Fruit fly (Drosophila melanogaster): ENCODE measurements around the gene CG11550.
A peak's percentile ranks its signal among the peaks of the same experiment; 100 is the strongest.

The CG11550 gene

DNA sequence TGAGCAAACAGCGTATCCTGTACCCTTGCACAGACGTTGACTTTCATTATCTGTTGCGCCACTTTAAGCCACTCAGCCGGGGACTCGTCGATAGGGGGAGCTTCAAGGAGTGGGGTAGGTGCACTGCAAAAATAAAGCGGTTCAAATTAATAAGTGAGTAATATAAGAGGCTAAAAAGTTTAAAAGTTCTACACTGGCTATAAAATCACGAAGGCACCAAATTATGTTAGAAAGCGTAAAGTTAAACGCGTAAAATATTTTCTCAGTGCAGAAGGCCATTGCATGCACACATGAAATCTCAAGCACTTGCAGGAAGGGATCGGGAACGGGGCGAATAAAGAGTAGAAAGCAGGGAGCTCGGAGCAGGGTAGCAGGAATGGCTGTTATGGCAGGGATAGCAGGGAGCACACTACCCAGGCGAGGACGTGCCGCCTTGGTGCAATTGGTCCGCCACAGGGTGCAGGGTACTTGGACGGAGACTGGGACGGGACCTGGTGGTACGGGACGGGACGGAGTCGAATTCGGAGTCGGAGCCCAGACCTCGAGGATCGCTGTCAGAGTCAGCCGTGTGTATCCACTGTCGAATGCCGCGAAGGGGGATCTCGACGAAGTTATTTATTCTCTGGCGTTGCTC, 18.6 kb upstream of the CG11550 start:
- TF ChIP-seq CTCF (optimal IDR thresholded peaks at IDR 0.05) (no peak), CG8478 (optimal IDR thresholded peaks at IDR 0.05) (no peak)

dm6 chr3R:31697606-31698005, 17.9 kb upstream of the CG11550 start:
- TF ChIP-seq CG8478 (optimal IDR thresholded peaks at IDR 0.05) (no peak), CTCF (optimal IDR thresholded peaks at IDR 0.05) (no peak)

- TF ChIP-seq CTCF (optimal IDR thresholded peaks at IDR 0.05) (no peak), CG8478 (optimal IDR thresholded peaks at IDR 0.05) (no peak)
Measured at dm6 chr3R:31696664-31697063, 17.0 kb upstream of the CG11550 start.

- TF ChIP-seq CG8478 (optimal IDR thresholded peaks at IDR 0.05) (no peak), CTCF (optimal IDR thresholded peaks at IDR 0.05) (no peak)
Measured at dm6 chr3R:31690439-31690838, 10.8 kb upstream of the CG11550 start.

dm6 chr3R:31689727-31690126, 10.0 kb upstream of the CG11550 start:
- TF ChIP-seq CTCF (optimal IDR thresholded peaks at IDR 0.05) (no peak), CG8478 (optimal IDR thresholded peaks at IDR 0.05) (no peak)

dm6 chr3R:31688671-31689642, 9.3 kb upstream of the CG11550 start:
- no peak for TF ChIP-seq CTCF (optimal IDR thresholded peaks at IDR 0.05)
- no peak for TF ChIP-seq CG8478 (optimal IDR thresholded peaks at IDR 0.05)

dm6 chr3R:31687782-31688181, 8.1 kb upstream of the CG11550 start:
- TF ChIP-seq CTCF (optimal IDR thresholded peaks at IDR 0.05) = no peak
- TF ChIP-seq CG8478 (optimal IDR thresholded peaks at IDR 0.05) = no peak

dm6 chr3R:31686692-31687351, 7.1 kb upstream of the CG11550 start:
- TF ChIP-seq CTCF (optimal IDR thresholded peaks at IDR 0.05) (no peak), CG8478 (optimal IDR thresholded peaks at IDR 0.05) (no peak)

DNA sequence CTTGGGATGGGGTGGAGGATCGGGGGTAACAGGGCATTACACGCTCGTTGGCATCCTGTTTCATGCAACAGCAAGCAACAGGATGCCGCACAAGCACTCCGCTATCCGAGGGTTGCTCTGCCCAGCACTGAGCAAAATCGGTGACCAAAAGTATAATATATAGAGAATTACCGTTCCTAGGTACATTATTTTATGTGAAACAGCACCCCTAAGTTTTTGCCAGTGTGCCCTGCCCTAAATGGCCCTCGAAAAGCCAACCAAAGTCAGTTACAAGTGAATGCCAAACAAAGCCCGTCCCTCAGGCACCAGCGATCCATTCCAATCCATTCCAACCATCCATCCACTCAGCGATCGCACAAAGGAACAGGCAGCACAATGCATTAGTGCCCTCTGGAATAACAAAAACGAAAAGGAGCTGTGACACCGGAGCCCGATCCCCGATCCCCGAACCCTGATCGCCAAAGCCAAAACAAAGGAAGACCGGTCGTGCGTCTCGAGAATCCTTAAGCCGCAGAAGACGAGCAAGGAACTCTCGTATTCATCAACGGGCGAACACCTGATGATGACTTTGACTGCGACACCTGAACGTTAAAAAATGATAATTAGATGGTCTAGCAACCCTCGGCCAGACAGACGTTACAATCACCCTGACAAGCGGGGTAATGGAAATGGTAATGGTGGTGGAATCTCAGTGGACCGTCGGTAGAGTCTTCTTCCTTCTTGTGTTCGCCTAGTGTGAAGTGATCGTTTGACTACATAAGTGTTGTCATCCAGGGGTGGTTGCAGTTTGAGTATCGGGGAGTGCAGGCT, 3.6 kb upstream of the CG11550 start:
- no peak for TF ChIP-seq CTCF (optimal IDR thresholded peaks at IDR 0.05)
- no peak for TF ChIP-seq CG8478 (optimal IDR thresholded peaks at IDR 0.05)

DNA sequence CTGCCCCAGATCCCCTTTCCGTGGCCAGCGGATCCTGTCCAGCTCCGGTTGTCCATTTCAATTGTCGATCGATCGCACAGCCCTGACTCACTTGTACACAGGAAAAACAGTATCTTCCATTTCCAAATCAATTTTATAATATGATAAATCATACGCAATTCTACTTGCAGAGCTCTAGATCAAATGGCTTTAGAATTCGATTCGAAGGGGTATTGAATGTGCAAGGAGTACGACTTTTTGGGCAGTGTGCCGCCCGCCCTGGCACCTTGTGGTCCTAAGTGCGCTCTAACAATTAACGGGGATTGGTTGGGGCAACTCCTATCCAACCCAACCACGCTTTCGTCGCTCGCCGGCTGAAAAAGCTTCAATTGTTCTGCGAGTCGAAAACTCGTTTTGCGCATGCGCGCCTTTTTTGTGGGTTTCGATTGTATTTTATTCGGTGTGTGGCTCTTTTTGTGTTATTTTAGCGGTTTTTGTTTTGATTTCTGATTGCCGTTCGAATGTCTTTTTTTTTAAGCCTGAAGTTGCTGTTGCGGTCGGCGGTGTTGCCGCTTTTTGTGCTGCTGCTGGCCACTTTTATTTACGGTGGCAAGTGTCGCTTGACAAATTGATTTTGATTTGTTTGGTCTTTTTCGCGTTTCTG, 2.6 kb upstream of the CG11550 start:
- TF ChIP-seq CG8478 (optimal IDR thresholded peaks at IDR 0.05) = no peak
- TF ChIP-seq CTCF (optimal IDR thresholded peaks at IDR 0.05) = no peak

- no peak for TF ChIP-seq CG8478 (optimal IDR thresholded peaks at IDR 0.05)
Measured at dm6 chr3R:31680773-31681172, 1.1 kb upstream of the CG11550 start.

DNA sequence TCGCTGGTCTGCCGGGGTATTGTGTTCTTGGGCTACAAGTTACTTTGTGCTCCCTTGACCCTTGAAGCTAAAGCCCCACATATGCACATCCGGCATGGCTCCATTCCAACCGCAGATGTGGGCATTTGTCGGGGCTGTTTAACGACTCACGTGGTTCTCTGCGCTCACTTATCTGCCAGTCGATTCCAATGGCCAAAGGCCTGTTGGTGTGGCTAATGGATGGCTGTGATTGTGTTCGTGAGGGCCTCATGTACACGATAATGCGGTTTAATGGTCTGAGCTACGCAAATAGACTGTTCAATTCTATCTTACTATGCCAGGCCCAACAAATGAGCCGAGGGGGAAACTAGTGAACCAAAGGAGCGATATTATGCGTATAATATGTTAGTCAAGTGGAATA, 7.0 kb downstream of the CG11550 start:
- no peak for TF ChIP-seq CTCF (optimal IDR thresholded peaks at IDR 0.05)
- TF ChIP-seq CG8478 (optimal IDR thresholded peaks at IDR 0.05) = no peak

DNA sequence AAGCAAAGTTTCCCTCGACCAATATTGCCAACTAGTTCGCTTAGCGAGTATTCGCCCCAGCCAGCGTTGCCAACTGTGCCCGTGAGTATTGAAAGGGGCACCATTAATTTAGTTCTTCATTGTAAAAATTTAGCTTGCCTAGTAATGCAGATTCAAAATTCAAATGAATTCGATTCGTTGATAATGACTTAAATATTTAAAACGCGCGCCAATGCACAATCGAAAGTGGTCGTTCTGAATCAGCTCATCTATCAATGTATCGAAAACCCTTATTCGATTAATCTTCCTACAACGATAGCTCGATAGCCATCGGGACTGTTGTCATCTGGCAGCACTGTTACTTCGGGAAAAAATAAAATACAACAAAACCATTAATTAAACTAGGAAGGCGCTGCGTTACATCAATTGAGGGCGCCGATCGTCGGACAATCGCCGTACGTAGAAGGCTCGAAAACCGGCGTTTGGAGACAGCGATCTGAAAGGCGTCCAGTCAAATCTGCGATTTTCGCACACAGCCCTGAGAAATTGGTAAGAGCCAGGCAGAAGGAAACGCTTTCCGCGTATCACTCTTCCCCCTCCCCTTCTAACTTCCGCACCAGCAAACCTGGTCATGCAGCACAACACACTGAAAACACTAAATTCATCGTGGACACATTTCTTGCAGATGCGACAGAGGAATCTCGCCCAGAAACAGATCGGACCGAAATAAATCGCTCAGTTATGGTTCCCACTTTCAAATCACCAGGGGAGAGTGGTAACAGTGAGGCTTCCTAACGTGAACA, 10.3 kb downstream of the CG11550 start, which contains the start of gene Zmynd8:
Zmynd8 (plus strand) TSS at position 313 of the 782 bp plus-strand sequence.
- peak; percentile 36 for TF ChIP-seq CTCF (optimal IDR thresholded peaks at IDR 0.05)
- no peak for TF ChIP-seq CG8478 (optimal IDR thresholded peaks at IDR 0.05)
